Fruit fly (Drosophila melanogaster) whole organism, embryonic: ENCODE data around the gene CG43407.
A peak's percentile ranks its signal among the peaks of the same experiment; 100 is the strongest.

Experiments
- Awh ChIP-seq: fragments of 200-800 bp; sonication (Bioruptor generic); IDR thresholded peaks from 2 replicates; pipeline ENCODE4, ENCODE4 v1.3.6; 2022; ENCODE audit warnings: missing biosample characterization, missing genetic modification characterization
- B-H1 ChIP-seq: fragments of 200-800 bp; sonication (Bioruptor generic); IDR thresholded peaks from 3 replicates; pipeline ENCODE4 v1.3.6; 2022; ENCODE audit warnings: missing biosample characterization, missing genetic modification characterization
- CG11093 ChIP-seq: fragments of 200-800 bp; sonication (Bioruptor generic); IDR thresholded peaks from 3 replicates; pipeline ENCODE4 v1.3.6; 2022; ENCODE audit warnings: missing biosample characterization, missing genetic modification characterization
- CG12104 ChIP-seq: fragments of 200-800 bp; sonication (Bioruptor generic); optimal IDR thresholded peaks from 3 replicates; lab custom pipeline; 2016; ENCODE audit warnings: missing biosample characterization, missing genetic modification characterization
- CG12155 ChIP-seq: fragments of 200-800 bp; sonication (Bioruptor generic); optimal IDR thresholded peaks from 3 replicates; lab custom pipeline; 2016; ENCODE audit warnings: missing biosample characterization, missing genetic modification characterization
- CG12236 ChIP-seq: fragments of 200-800 bp; sonication (Bioruptor generic); optimal IDR thresholded peaks from 2 replicates; lab custom pipeline; 2016; ENCODE audit warnings: missing biosample characterization, missing genetic modification characterization
- CG12391 ChIP-seq: fragments of 200-800 bp; sonication (Bioruptor generic); optimal IDR thresholded peaks from 3 replicates; lab custom pipeline; 2018; ENCODE audit warnings: missing biosample characterization, mild to moderate bottlenecking, missing genetic modification characterization, moderate library complexity
- CG12659 ChIP-seq: fragments of 200-800 bp; sonication (Bioruptor generic); optimal IDR thresholded peaks from 3 replicates; lab custom pipeline; 2017; ENCODE audit warnings: mild to moderate bottlenecking, missing biosample characterization, missing genetic modification reagents, missing genetic modification characterization
- CG12744 ChIP-seq: fragments of 200-800 bp; sonication (Bioruptor generic); optimal IDR thresholded peaks from 2 replicates; lab custom pipeline; 2016; ENCODE audit warnings: missing biosample characterization, missing genetic modification characterization
- CG14667 ChIP-seq: fragments of 200-800 bp; sonication (Bioruptor generic); IDR thresholded peaks from 2 replicates; pipeline ENCODE4 v1.3.6; 2022; ENCODE audit warnings: missing biosample characterization, missing genetic modification characterization
- CG15514 ChIP-seq: fragments of 200-800 bp; sonication (Bioruptor generic); optimal IDR thresholded peaks from 3 replicates; lab custom pipeline; 2017; ENCODE audit warnings: missing biosample characterization, missing genetic modification characterization, mild to moderate bottlenecking, moderate library complexity, missing genetic modification reagents
- CG1792 ChIP-seq: fragments of 200-800 bp; sonication (Bioruptor generic); optimal IDR thresholded peaks from 2 replicates; lab custom pipeline; 2016; ENCODE audit warnings: missing biosample characterization, missing genetic modification characterization
- CG18011 ChIP-seq: fragments of 200-800 bp; sonication (Bioruptor generic); optimal IDR thresholded peaks from 2 replicates; lab custom pipeline; 2017; ENCODE audit warnings: missing biosample characterization, missing genetic modification characterization, mild to moderate bottlenecking, moderate library complexity, missing genotype
- CG18599 ChIP-seq: fragments of 200-800 bp; sonication (Bioruptor generic); optimal IDR thresholded peaks from 3 replicates; lab custom pipeline; 2017; ENCODE audit warnings: missing biosample characterization, missing genetic modification characterization, mild to moderate bottlenecking, moderate library complexity, missing genetic modification reagents
- CG2678 ChIP-seq: fragments of 200-800 bp; sonication (Bioruptor generic); optimal IDR thresholded peaks from 3 replicates; lab custom pipeline; 2019; ENCODE audit warnings: missing biosample characterization, mild to moderate bottlenecking, missing genetic modification characterization, moderate library complexity
- CG3726 ChIP-seq: fragments of 200-800 bp; sonication (Bioruptor generic); IDR thresholded peaks from 3 replicates; pipeline ENCODE4, ENCODE4 v1.3.6; 2022; ENCODE audit warnings: missing biosample characterization, missing genetic modification characterization
- CG4617 ChIP-seq: fragments of 200-800 bp; sonication (Bioruptor generic); optimal IDR thresholded peaks from 3 replicates; lab custom pipeline; 2016; ENCODE audit warnings: missing biosample characterization, missing genetic modification characterization, borderline replicate concordance
- CG4820 ChIP-seq: fragments of 200-800 bp; sonication (Bioruptor generic); optimal IDR thresholded peaks from 3 replicates; lab custom pipeline; 2016; ENCODE audit warnings: missing biosample characterization, missing genetic modification characterization
- CG6272 ChIP-seq: fragments of 200-800 bp; sonication (Bioruptor generic); IDR thresholded peaks from 2 replicates; pipeline ENCODE4 v1.3.6; 2022; ENCODE audit warnings: missing biosample characterization, missing genetic modification characterization
- CG7372 ChIP-seq: fragments of 200-800 bp; sonication (Bioruptor generic); IDR thresholded peaks from 2 replicates; pipeline ENCODE4 v1.3.6; 2022; ENCODE audit warnings: missing biosample characterization, missing genetic modification characterization
- CG8944 ChIP-seq: fragments of 200-800 bp; sonication (Bioruptor generic); optimal IDR thresholded peaks from 3 replicates; lab custom pipeline; 2016; ENCODE audit warnings: missing biosample characterization, missing genetic modification characterization
- Chrac-16 ChIP-seq: fragments of 200-800 bp; sonication (Bioruptor generic); optimal IDR thresholded peaks from 3 replicates; lab custom pipeline; 2016; ENCODE audit warnings: missing biosample characterization, missing genetic modification characterization
- D19A ChIP-seq: fragments of 200-800 bp; optimal IDR thresholded peaks from 3 replicates; lab custom pipeline; 2019; ENCODE audit warnings: missing biosample characterization, mild to moderate bottlenecking, missing genetic modification characterization, moderate library complexity
- Dek ChIP-seq: fragments of 200-800 bp; sonication (Bioruptor generic); optimal IDR thresholded peaks from 3 replicates; lab custom pipeline; 2019; ENCODE audit warnings: missing biosample characterization, mild to moderate bottlenecking, missing genetic modification characterization, moderate library complexity
- Dll ChIP-seq: fragments of 200-800 bp; sonication (Bioruptor generic); IDR thresholded peaks from 4 replicates; pipeline ENCODE4 v1.3.6; 2022; ENCODE audit warnings: missing biosample characterization, missing genetic modification characterization; ENCODE audit not compliant: partially characterized antibody
- Fer3 ChIP-seq: fragments of 200-800 bp; sonication (Bioruptor generic); optimal IDR thresholded peaks from 2 replicates; lab custom pipeline; 2018; ENCODE audit warnings: missing biosample characterization, mild to moderate bottlenecking, missing genetic modification characterization, moderate library complexity
- H15 ChIP-seq: fragments of 200-800 bp; sonication (Bioruptor generic); IDR thresholded peaks from 3 replicates; pipeline ENCODE4 v1.3.6; 2022; ENCODE audit warnings: missing biosample characterization, missing genetic modification characterization
- HmgD ChIP-seq: fragments of 200-800 bp; sonication (Bioruptor generic); optimal IDR thresholded peaks from 3 replicates; lab custom pipeline; 2016; ENCODE audit warnings: missing biosample characterization, missing genetic modification characterization
- Hmx ChIP-seq: fragments of 200-800 bp; sonication (Bioruptor generic); optimal IDR thresholded peaks from 2 replicates; lab custom pipeline; 2016; ENCODE audit warnings: missing biosample characterization, missing genetic modification characterization
- Hsf ChIP-seq: fragments of 200-800 bp; sonication (Bioruptor generic); optimal IDR thresholded peaks from 3 replicates; lab custom pipeline; 2016; ENCODE audit warnings: missing biosample characterization, missing genetic modification characterization
- Opbp ChIP-seq: fragments of 200-800 bp; sonication (Bioruptor generic); IDR thresholded peaks from 3 replicates; pipeline ENCODE4 v1.3.6; 2022; ENCODE audit warnings: missing biosample characterization, missing genetic modification characterization; ENCODE audit not compliant: partially characterized antibody
- Rx ChIP-seq: fragments of 200-800 bp; sonication (Bioruptor generic); IDR thresholded peaks from 2 replicates; pipeline ENCODE4 v1.3.6; 2022; ENCODE audit warnings: missing biosample characterization, missing genetic modification characterization
- Ssrp ChIP-seq: fragments of 200-800 bp; sonication (Bioruptor generic); optimal IDR thresholded peaks from 2 replicates; lab custom pipeline; 2018; ENCODE audit warnings: missing biosample characterization, mild to moderate bottlenecking, missing genetic modification characterization, moderate library complexity
- cato ChIP-seq: fragments of 200-800 bp; sonication (Bioruptor generic); optimal IDR thresholded peaks from 2 replicates; lab custom pipeline; 2016; ENCODE audit warnings: missing biosample characterization, missing genetic modification characterization, borderline replicate concordance
- chinmo ChIP-seq: fragments of 200-800 bp; sonication (Bioruptor generic); IDR thresholded peaks from 4 replicates; pipeline ENCODE4 v1.3.6; 2022; ENCODE audit warnings: missing biosample characterization, missing genetic modification characterization; ENCODE audit not compliant: partially characterized antibody
- corto ChIP-seq: fragments of 200-800 bp; sonication (Bioruptor generic); optimal IDR thresholded peaks from 2 replicates; lab custom pipeline; 2016; ENCODE audit warnings: missing biosample characterization, mild to moderate bottlenecking, missing genetic modification characterization, moderate library complexity
- en ChIP-seq: fragments of 200-800 bp; sonication (Bioruptor generic); optimal IDR thresholded peaks from 2 replicates; lab custom pipeline; 2016; ENCODE audit warnings: missing biosample characterization, missing genetic modification characterization
- fd102C ChIP-seq: fragments of 200-800 bp; sonication (Bioruptor generic); optimal IDR thresholded peaks from 2 replicates; lab custom pipeline; 2018; ENCODE audit warnings: missing biosample characterization, mild to moderate bottlenecking, missing genetic modification characterization, moderate library complexity
- fd3F ChIP-seq: fragments of 200-800 bp; sonication (Bioruptor generic); optimal IDR thresholded peaks from 2 replicates; lab custom pipeline; 2018; ENCODE audit warnings: missing biosample characterization, mild to moderate bottlenecking, missing genetic modification characterization, moderate library complexity
- gsb ChIP-seq: fragments of 200-800 bp; sonication (Bioruptor generic); IDR thresholded peaks from 2 replicates; pipeline ENCODE4 v1.3.6; 2022; ENCODE audit warnings: missing biosample characterization, missing genetic modification characterization
- ham ChIP-seq: fragments of 200-800 bp; sonication (Bioruptor generic); IDR thresholded peaks from 2 replicates; pipeline ENCODE4 v1.3.6; 2022; ENCODE audit warnings: missing biosample characterization, missing genetic modification characterization
- luna ChIP-seq: fragments of 200-800 bp; sonication (Bioruptor generic); optimal IDR thresholded peaks from 2 replicates; lab custom pipeline; 2016; ENCODE audit warnings: missing biosample characterization, missing genetic modification characterization
- mirr ChIP-seq: fragments of 200-800 bp; sonication (Bioruptor generic); optimal IDR thresholded peaks from 3 replicates; lab custom pipeline; 2018; ENCODE audit warnings: missing biosample characterization, mild to moderate bottlenecking, missing genetic modification characterization
- mld ChIP-seq: fragments of 200-800 bp; sonication (Bioruptor generic); IDR thresholded peaks from 3 replicates; pipeline ENCODE4 v1.3.6; 2022; ENCODE audit warnings: missing biosample characterization, missing genetic modification characterization; ENCODE audit not compliant: partially characterized antibody
- peb ChIP-seq: fragments of 200-800 bp; sonication (Bioruptor generic); IDR thresholded peaks from 2 replicates; pipeline ENCODE4 v1.3.6; 2022; ENCODE audit warnings: missing biosample characterization, missing genetic modification characterization
- repo ChIP-seq: fragments of 200-800 bp; sonication (Bioruptor generic); optimal IDR thresholded peaks from 2 replicates; lab custom pipeline; 2016; ENCODE audit warnings: missing biosample characterization, missing genetic modification characterization
- sens ChIP-seq: fragments of 200-800 bp; sonication (Bioruptor generic); peaks from one replicate; lab custom pipeline; 2016; ENCODE audit warnings: missing biosample characterization, missing genetic modification characterization
- sens-2 ChIP-seq: fragments of 200-800 bp; sonication (Bioruptor generic); IDR thresholded peaks from 2 replicates; pipeline ENCODE4 v1.3.6; 2022; ENCODE audit warnings: missing biosample characterization, missing genetic modification characterization
- ttk ChIP-seq: fragments of 200-800 bp; sonication (Bioruptor generic); IDR thresholded peaks from 2 replicates; pipeline ENCODE4 v2.1.2; 2022; ENCODE audit warnings: missing biosample characterization, missing genetic modification characterization
- tup ChIP-seq: fragments of 200-800 bp; sonication (Bioruptor generic); optimal IDR thresholded peaks from 2 replicates; lab custom pipeline; 2016; ENCODE audit warnings: missing biosample characterization, mild to moderate bottlenecking, missing genetic modification characterization, moderate library complexity

CG43407 gene

DNA sequence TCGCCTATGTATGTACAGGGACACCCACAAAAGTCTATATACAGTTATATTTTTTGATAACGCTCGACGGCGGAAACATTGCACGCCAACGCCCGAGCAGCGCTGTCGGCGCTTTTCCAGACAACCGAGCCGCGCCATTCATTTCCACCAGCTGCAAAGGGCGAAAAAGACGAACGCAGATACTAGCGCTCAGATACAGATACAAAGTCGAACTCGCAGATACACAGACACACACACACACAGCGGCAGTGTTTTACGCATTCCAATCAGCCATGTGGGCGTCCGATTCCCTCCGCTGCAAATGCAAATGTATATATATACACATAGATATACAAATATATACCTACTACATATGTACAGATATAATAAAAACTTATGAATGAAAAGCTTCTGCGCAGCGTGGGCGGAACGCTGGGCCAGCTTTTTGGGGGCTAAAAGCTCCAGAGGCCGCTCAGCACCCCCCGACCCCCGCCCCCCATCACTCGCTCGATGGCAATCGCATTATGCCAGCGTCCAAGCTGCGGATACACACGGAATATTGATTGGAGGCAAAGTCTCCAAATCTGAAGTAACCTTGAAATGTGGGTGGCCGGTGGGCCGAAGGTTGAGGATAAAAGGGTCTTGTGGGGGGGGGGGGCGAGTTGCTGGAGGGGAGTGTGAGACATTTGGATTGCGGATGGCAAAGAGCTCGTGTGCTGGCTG is 38.4 kb upstream of the CG43407 start (continued):
- no peak for TF ChIP-seq mld
- TF ChIP-seq sens, result peak; percentile 76
- no peak for TF ChIP-seq CG2678
- no peak for TF ChIP-seq Rx (GFP tag; lab: Robert Waterston, UW)
- 0 out of 3 replicates have a peak, but pooled peaks have one; percentile 27 for TF ChIP-seq CG11093 (GFP tag; lab: Robert Waterston, UW)
- no peak for TF ChIP-seq CG6272 (GFP tag; lab: Robert Waterston, UW)
- no peak for TF ChIP-seq H15
- TF ChIP-seq CG12104 (GFP tag; lab: Kevin White, UChicago), result no peak
- TF ChIP-seq fd102C (GFP tag; lab: Kevin White, UChicago), result no peak
- peak; percentile 12 for TF ChIP-seq CG18011
- no peak for TF ChIP-seq gsb (GFP tag; lab: Robert Waterston, UW)
- no peak for TF ChIP-seq luna (GFP tag; lab: Kevin White, UChicago)
- TF ChIP-seq Dek (tag; lab: Kevin White, UChicago), result no peak
- no peak for TF ChIP-seq HmgD (GFP tag; lab: Kevin White, UChicago)
- peak; percentile 14 for TF ChIP-seq mirr (GFP tag; lab: Kevin White, UChicago)
- TF ChIP-seq Hsf (GFP tag; lab: Kevin White, UChicago), result no peak
- no peak for TF ChIP-seq CG4617 (GFP tag; lab: Kevin White, UChicago)
- peak; percentile 23 for TF ChIP-seq CG15514 (GFP tag; lab: Kevin White, UChicago)
- peak; percentile 50; the same call in 1 of the 2 replicates for TF ChIP-seq ttk (GFP tag; lab: Robert Waterston, UW)
- no peak for TF ChIP-seq tup
- no peak for TF ChIP-seq Fer3 (tag; lab: Kevin White, UChicago)
- no peak for TF ChIP-seq CG1792 (GFP tag; lab: Kevin White, UChicago)
- no peak for TF ChIP-seq CG12744 (GFP tag; lab: Kevin White, UChicago)
- TF ChIP-seq CG8944 (GFP tag; lab: Kevin White, UChicago), result no peak
- TF ChIP-seq CG18599 (GFP tag; lab: Kevin White, UChicago), result no peak
- TF ChIP-seq chinmo (GFP tag; lab: Robert Waterston, UW), result peak; percentile 99
- TF ChIP-seq B-H1 (GFP tag; lab: Robert Waterston, UW), result no peak
- no peak for TF ChIP-seq CG14667 (GFP tag; lab: Robert Waterston, UW)
- no peak for TF ChIP-seq repo (GFP tag; lab: Kevin White, UChicago)
- no peak for TF ChIP-seq CG4820 (GFP tag; lab: Kevin White, UChicago)
- TF ChIP-seq en (GFP tag; lab: Kevin White, UChicago), result no peak
- 0 out of 3 replicates have a peak, but pooled peaks have one; percentile 41 for TF ChIP-seq Opbp
- TF ChIP-seq corto (GFP tag; lab: Kevin White, UChicago), result no peak
- no peak for TF ChIP-seq CG12659 (GFP tag; lab: Kevin White, UChicago)
- no peak for TF ChIP-seq CG12155
- TF ChIP-seq CG3726 (GFP tag; lab: Robert Waterston, UW), result no peak
- no peak for TF ChIP-seq peb (GFP tag; lab: Robert Waterston, UW)
- TF ChIP-seq sens-2 (GFP tag; lab: Robert Waterston, UW), result no peak
- TF ChIP-seq CG12236 (GFP tag; lab: Kevin White, UChicago), result no peak
- TF ChIP-seq D19A (tag; lab: Kevin White, UChicago), result no peak
- no peak for TF ChIP-seq cato (GFP tag; lab: Kevin White, UChicago)
- no peak for TF ChIP-seq CG12391 (tag; lab: Kevin White, UChicago)
- no peak for TF ChIP-seq Awh (GFP tag; lab: Robert Waterston, UW)
- TF ChIP-seq Ssrp (tag; lab: Kevin White, UChicago), result no peak
- TF ChIP-seq CG7372, result no peak
- no peak for TF ChIP-seq Chrac-16
- no peak for TF ChIP-seq Hmx (GFP tag; lab: Kevin White, UChicago)
- TF ChIP-seq fd3F (GFP tag; lab: Kevin White, UChicago), result no peak
- no peak for TF ChIP-seq Dll
- no peak for TF ChIP-seq ham (GFP tag; lab: Robert Waterston, UW)
